Worm (Caenorhabditis elegans) whole organism, L3 larva: ENCODE results near the gene F13H10.3.

Source experiments
- aly-2 ChIP-seq: fragments of 150-350 bp; optimal IDR thresholded peaks from 2 replicates; lab custom pipeline; 2014; ENCODE audit warnings: missing biosample characterization, missing genetic modification characterization
- ama-1 ChIP-seq: fragments of 150-350 bp; optimal IDR thresholded peaks from 2 replicates; lab custom pipeline; 2018
- fos-1 ChIP-seq: fragments of 150-350 bp; optimal IDR thresholded peaks from 2 replicates; lab custom pipeline; 2014; ENCODE audit warnings: missing biosample characterization, missing genetic modification characterization
- lin-15B ChIP-seq: fragments of 150-350 bp; optimal IDR thresholded peaks from 2 replicates; lab custom pipeline; 2014; ENCODE audit warnings: missing biosample characterization, missing genetic modification characterization
- mdl-1 ChIP-seq: fragments of 150-350 bp; optimal IDR thresholded peaks from 2 replicates; lab custom pipeline; 2014; ENCODE audit warnings: missing biosample characterization, missing genetic modification characterization
- nfya-1 ChIP-seq: sonication (generic microtip); optimal IDR thresholded peaks from 2 replicates; lab custom pipeline; 2017; ENCODE audit warnings: missing genetic modification characterization, mild to moderate bottlenecking, missing compliant biosample characterization, antibody characterized with exemption, moderate library complexity; ENCODE audit not compliant: insufficient read depth
- nhr-11 ChIP-seq: fragments of 150-350 bp; optimal IDR thresholded peaks from 2 replicates; lab custom pipeline; 2014; ENCODE audit warnings: missing biosample characterization, missing genetic modification characterization
- nhr-25 ChIP-seq: sonication (generic microtip); optimal IDR thresholded peaks from 2 replicates; lab custom pipeline; 2017; ENCODE audit warnings: missing biosample characterization, missing genetic modification characterization
- nhr-67 ChIP-seq: fragments of 150-350 bp; optimal IDR thresholded peaks from 2 replicates; lab custom pipeline; 2014; ENCODE audit warnings: missing biosample characterization, missing genetic modification characterization
- sea-2 ChIP-seq: fragments of 150-350 bp; sonication (generic microtip); optimal IDR thresholded peaks from 4 replicates; lab custom pipeline; 2014; ENCODE audit warnings: missing biosample characterization, missing genetic modification reagents, missing genetic modification characterization
- snpc-4 ChIP-seq: fragments of 150-350 bp; optimal IDR thresholded peaks from 2 replicates; lab custom pipeline; 2014; ENCODE audit warnings: missing biosample characterization, missing genetic modification characterization
- unc-62 ChIP-seq: fragments of 150-350 bp; sonication (generic microtip); optimal IDR thresholded peaks from 4 replicates; lab custom pipeline; 2014; ENCODE audit warnings: missing biosample characterization, missing genetic modification reagents, missing genetic modification characterization
- ztf-11 ChIP-seq: fragments of 150-350 bp; optimal IDR thresholded peaks from 2 replicates; lab custom pipeline; 2014; ENCODE audit warnings: missing biosample characterization, missing genetic modification characterization

DNA sequence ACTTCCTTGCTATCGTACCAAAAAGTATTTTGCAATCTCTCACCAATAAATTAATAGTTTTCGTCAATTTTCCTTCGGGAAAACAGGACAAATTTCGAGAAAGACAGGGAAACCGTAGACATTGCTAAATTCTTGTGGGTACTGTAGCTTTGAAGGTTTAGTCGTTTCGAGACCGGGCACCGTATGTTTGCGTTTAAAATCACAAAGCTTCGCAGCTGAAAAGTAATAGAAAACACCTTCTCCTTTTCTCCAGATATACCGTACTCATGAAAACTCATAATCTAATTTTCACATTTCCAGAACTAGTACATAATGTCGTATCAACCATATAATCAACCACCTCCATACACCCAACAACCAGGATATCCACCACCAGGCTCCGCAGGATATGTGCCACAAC, 6.8 kb downstream of the F13H10.3 start, which contains the start of gene F13H10.6:
- TF ChIP-seq snpc-4 (no peak), fos-1 (tag; lab: Kevin White, UChicago) (no peak), ama-1 (lab: Kevin White, UChicago) (no peak), sea-2 (GFP tag; lab: Kevin White, UChicago) (no peak), aly-2 (no peak), nhr-67 (tag; lab: Kevin White, UChicago) (no peak), nfya-1 (tag; lab: Kevin White, UChicago) (no peak), ztf-11 (tag; lab: Kevin White, UChicago) (no peak), nhr-25 (tag; lab: Kevin White, UChicago) (no peak), nhr-11 (tag; lab: Kevin White, UChicago) (no peak), lin-15B (tag; lab: Kevin White, UChicago) (no peak), unc-62 (GFP tag; lab: Kevin White, UChicago) (no peak), mdl-1 (tag; lab: Kevin White, UChicago) (no peak)
